Fruit fly (Drosophila melanogaster) whole organism, pupa: ENCODE data around the gene Paics.

ENCODE experiments used
- CG17806 ChIP-seq: fragments of 200-800 bp; sonication (Bioruptor generic); optimal IDR thresholded peaks from 2 replicates; lab custom pipeline; 2018; ENCODE audit warnings: missing biosample characterization, mild to moderate bottlenecking, missing genetic modification characterization, moderate library complexity
- CG8159 ChIP-seq: fragments of 200-800 bp; sonication (Bioruptor generic); optimal IDR thresholded peaks from 3 replicates; lab custom pipeline; 2018; ENCODE audit warnings: missing biosample characterization, mild to moderate bottlenecking, missing genetic modification characterization, moderate library complexity
- fd96Ca ChIP-seq: fragments of 200-800 bp; sonication (Bioruptor generic); IDR thresholded peaks from 3 replicates; pipeline ENCODE4 v1.3.6; 2022; ENCODE audit warnings: missing biosample characterization, missing genetic modification characterization

dm6 chrX:12718625-12719024 lies 41.8 kb downstream of the Paics start:
- TF ChIP-seq CG8159, result no peak
- no peak for TF ChIP-seq fd96Ca (GFP tag; lab: Robert Waterston, UW)
- TF ChIP-seq CG17806 (tag; lab: Kevin White, UChicago), result no peak
